Fruit fly (Drosophila melanogaster) whole organism, prepupa: Measurements from ENCODE around the gene CG32102.

Source experiments
- Blimp-1 ChIP-seq: fragments of 200-800 bp; sonication (Bioruptor generic); optimal IDR thresholded peaks from 3 replicates; lab custom pipeline; 2017; ENCODE audit warnings: missing biosample characterization, missing genetic modification characterization, mild to moderate bottlenecking, moderate library complexity, missing genetic modification reagents
- CG10631 ChIP-seq: fragments of 200-800 bp; sonication (Bioruptor generic); optimal IDR thresholded peaks from 2 replicates; lab custom pipeline; 2016; ENCODE audit warnings: missing biosample characterization, missing genetic modification characterization
- CG10669 ChIP-seq: fragments of 200-800 bp; sonication (Bioruptor generic); optimal IDR thresholded peaks from 3 replicates; lab custom pipeline; 2018; ENCODE audit warnings: missing biosample characterization, mild to moderate bottlenecking, missing genetic modification characterization, moderate library complexity
- CG11294 ChIP-seq: fragments of 200-800 bp; sonication (Bioruptor generic); IDR thresholded peaks from 2 replicates; pipeline ENCODE4 v1.3.6; 2022; ENCODE audit warnings: missing biosample characterization, missing genetic modification characterization
- CG11762 ChIP-seq: fragments of 200-800 bp; sonication (Bioruptor generic); optimal IDR thresholded peaks from 3 replicates; lab custom pipeline; 2016; ENCODE audit warnings: missing biosample characterization, missing genetic modification characterization; ENCODE audit not compliant: insufficient read depth
- CG11902 ChIP-seq: fragments of 200-800 bp; sonication (Bioruptor generic); optimal IDR thresholded peaks from 3 replicates; lab custom pipeline; 2016; ENCODE audit warnings: missing biosample characterization, missing genetic modification characterization
- CG15336 ChIP-seq: fragments of 200-800 bp; sonication (Bioruptor generic); IDR thresholded peaks from 2 replicates; pipeline ENCODE4 v1.3.6; 2022; ENCODE audit warnings: missing biosample characterization, missing genetic modification characterization
- CG1621 ChIP-seq: fragments of 200-800 bp; sonication (Bioruptor generic); optimal IDR thresholded peaks from 3 replicates; lab custom pipeline; 2018; ENCODE audit warnings: missing biosample characterization, mild to moderate bottlenecking, missing genetic modification characterization
- CG16779 ChIP-seq: fragments of 200-800 bp; sonication (Bioruptor generic); optimal IDR thresholded peaks from 3 replicates; lab custom pipeline; 2017; ENCODE audit warnings: missing biosample characterization, mild to moderate bottlenecking, missing genetic modification characterization
- CG3032 ChIP-seq: fragments of 200-800 bp; optimal IDR thresholded peaks from 2 replicates; lab custom pipeline; 2019; ENCODE audit warnings: missing biosample characterization, mild to moderate bottlenecking, missing genetic modification characterization, moderate library complexity
- CG31627 ChIP-seq: fragments of 200-800 bp; sonication (Bioruptor generic); optimal IDR thresholded peaks from 3 replicates; lab custom pipeline; 2016; ENCODE audit warnings: missing biosample characterization, missing genetic modification characterization
- CG32006 ChIP-seq: fragments of 200-800 bp; sonication (Bioruptor generic); optimal IDR thresholded peaks from 3 replicates; lab custom pipeline; 2017; ENCODE audit warnings: missing biosample characterization, mild to moderate bottlenecking, missing genetic modification characterization
- CG34406 ChIP-seq: fragments of 200-800 bp; sonication (Bioruptor generic); optimal IDR thresholded peaks from 3 replicates; lab custom pipeline; 2016; ENCODE audit warnings: missing biosample characterization, missing genetic modification characterization
- CG3919 ChIP-seq: fragments of 200-800 bp; sonication (Bioruptor generic); optimal IDR thresholded peaks from 3 replicates; lab custom pipeline; 2016; ENCODE audit warnings: missing biosample characterization, missing genetic modification characterization
- CG4318 ChIP-seq: fragments of 200-800 bp; sonication (Bioruptor generic); optimal IDR thresholded peaks from 3 replicates; lab custom pipeline; 2017; ENCODE audit warnings: missing biosample characterization, mild to moderate bottlenecking, missing genetic modification characterization
- CG6163 ChIP-seq: fragments of 200-800 bp; sonication (Bioruptor generic); IDR thresholded peaks from 3 replicates; pipeline ENCODE4 v1.3.6; 2022; ENCODE audit warnings: missing biosample characterization, missing genetic modification characterization
- CG6276 ChIP-seq: fragments of 200-800 bp; sonication (Bioruptor generic); optimal IDR thresholded peaks from 2 replicates; lab custom pipeline; 2017; ENCODE audit warnings: missing biosample characterization, mild to moderate bottlenecking, missing genetic modification characterization
- CG6792 ChIP-seq: fragments of 200-800 bp; sonication (Bioruptor generic); optimal IDR thresholded peaks from 3 replicates; lab custom pipeline; 2016; ENCODE audit warnings: missing biosample characterization, missing genetic modification characterization
- CG6808 ChIP-seq: fragments of 200-800 bp; sonication (Bioruptor generic); optimal IDR thresholded peaks from 3 replicates; lab custom pipeline; 2017; ENCODE audit warnings: missing biosample characterization, missing genetic modification characterization, mild to moderate bottlenecking, moderate library complexity, missing genetic modification reagents
- CG6854 ChIP-seq: fragments of 200-800 bp; sonication (Bioruptor generic); optimal IDR thresholded peaks from 2 replicates; lab custom pipeline; 2017; ENCODE audit warnings: missing biosample characterization, mild to moderate bottlenecking, missing genetic modification characterization
- CG7368 ChIP-seq: fragments of 200-800 bp; sonication (Bioruptor generic); optimal IDR thresholded peaks from 3 replicates; lab custom pipeline; 2016; ENCODE audit warnings: missing biosample characterization, missing genetic modification characterization
- CG8119 ChIP-seq: fragments of 200-800 bp; sonication (Bioruptor generic); IDR thresholded peaks from 3 replicates; pipeline ENCODE4 v1.3.6; 2022; ENCODE audit warnings: missing biosample characterization, missing genetic modification characterization
- CG8632 ChIP-seq: fragments of 200-800 bp; sonication (Bioruptor generic); optimal IDR thresholded peaks from 3 replicates; lab custom pipeline; 2016; ENCODE audit warnings: missing biosample characterization, missing genetic modification characterization
- CG9139 ChIP-seq: fragments of 200-800 bp; sonication (Bioruptor generic); optimal IDR thresholded peaks from 3 replicates; lab custom pipeline; 2017; ENCODE audit warnings: missing biosample characterization, mild to moderate bottlenecking, missing genetic modification characterization
- Eip75B ChIP-seq: fragments of 200-800 bp; sonication (Bioruptor generic); optimal IDR thresholded peaks from 3 replicates; lab custom pipeline; 2016; ENCODE audit warnings: missing biosample characterization, missing genetic modification characterization
- Eip78C ChIP-seq: fragments of 200-800 bp; sonication (Bioruptor generic); peaks from one replicate; lab custom pipeline; 2016; ENCODE audit warnings: missing biosample characterization, missing genetic modification characterization
- Eip93F ChIP-seq: fragments of 200-800 bp; sonication (Bioruptor generic); optimal IDR thresholded peaks from 2 replicates; lab custom pipeline; 2016; ENCODE audit warnings: missing biosample characterization, mild to moderate bottlenecking, missing genetic modification characterization
- Ets21C ChIP-seq: fragments of 200-800 bp; sonication (Bioruptor generic); optimal IDR thresholded peaks from 3 replicates; lab custom pipeline; 2016; ENCODE audit warnings: missing biosample characterization, missing genetic modification characterization
- Gug ChIP-seq: fragments of 200-800 bp; sonication (Bioruptor generic); IDR thresholded peaks from 2 replicates; pipeline ENCODE4 v1.3.6; 2022; ENCODE audit warnings: missing biosample characterization, missing genetic modification characterization
- Hr39 ChIP-seq: fragments of 200-800 bp; sonication (Bioruptor generic); optimal IDR thresholded peaks from 2 replicates; lab custom pipeline; 2016; ENCODE audit warnings: missing biosample characterization, missing genetic modification characterization
- Hr4 ChIP-seq: fragments of 200-800 bp; sonication (Bioruptor generic); optimal IDR thresholded peaks from 3 replicates; lab custom pipeline; 2016; ENCODE audit warnings: missing biosample characterization, missing genetic modification characterization
- Lpt ChIP-seq: fragments of 200-800 bp; sonication (Bioruptor generic); optimal IDR thresholded peaks from 3 replicates; lab custom pipeline; 2016; ENCODE audit warnings: missing biosample characterization, missing genetic modification characterization
- Met ChIP-seq: fragments of 200-800 bp; sonication (Bioruptor generic); optimal IDR thresholded peaks from 3 replicates; lab custom pipeline; 2016; ENCODE audit warnings: missing biosample characterization, missing genetic modification characterization
- OdsH ChIP-seq: fragments of 200-800 bp; sonication (Bioruptor generic); optimal IDR thresholded peaks from 3 replicates; lab custom pipeline; 2016; ENCODE audit warnings: missing biosample characterization, missing genetic modification characterization
- Smox ChIP-seq: fragments of 200-800 bp; sonication (Bioruptor generic); optimal IDR thresholded peaks from 3 replicates; lab custom pipeline; 2016; ENCODE audit warnings: missing biosample characterization, missing genetic modification characterization
- Sox102F ChIP-seq: fragments of 200-800 bp; sonication (Bioruptor generic); optimal IDR thresholded peaks from 2 replicates; lab custom pipeline; 2016; ENCODE audit warnings: missing biosample characterization, mild to moderate bottlenecking, missing genetic modification characterization
- Sox14 ChIP-seq: fragments of 200-800 bp; sonication (Bioruptor generic); optimal IDR thresholded peaks from 3 replicates; lab custom pipeline; 2016; ENCODE audit warnings: missing biosample characterization, missing genetic modification characterization
- achi ChIP-seq: fragments of 200-800 bp; sonication (Bioruptor generic); optimal IDR thresholded peaks from 3 replicates; lab custom pipeline; 2016; ENCODE audit warnings: missing biosample characterization, missing genetic modification characterization
- acj6 ChIP-seq: fragments of 200-800 bp; sonication (Bioruptor generic); optimal IDR thresholded peaks from 3 replicates; lab custom pipeline; 2016; ENCODE audit warnings: missing biosample characterization, missing genetic modification characterization
- cyc ChIP-seq: fragments of 200-800 bp; sonication (Bioruptor generic); optimal IDR thresholded peaks from 3 replicates; lab custom pipeline; 2016; ENCODE audit warnings: missing biosample characterization, missing genetic modification characterization
- dsx ChIP-seq: fragments of 200-800 bp; optimal IDR thresholded peaks from 3 replicates; lab custom pipeline; 2019; ENCODE audit warnings: missing biosample characterization, mild to moderate bottlenecking, missing genetic modification characterization, moderate library complexity; ENCODE audit not compliant: poor library complexity, severe bottlenecking
- eg ChIP-seq: fragments of 200-800 bp; sonication (Bioruptor generic); IDR thresholded peaks from 3 replicates; pipeline ENCODE4 v1.3.6; 2022; ENCODE audit warnings: missing biosample characterization, missing genetic modification characterization
- esn ChIP-seq: fragments of 200-800 bp; sonication (Bioruptor generic); optimal IDR thresholded peaks from 2 replicates; lab custom pipeline; 2016; ENCODE audit warnings: missing biosample characterization, mild to moderate bottlenecking, missing genetic modification characterization, moderate library complexity
- fkh ChIP-seq: fragments of 200-800 bp; sonication (Bioruptor generic); optimal IDR thresholded peaks from 3 replicates; lab custom pipeline; 2017; ENCODE audit warnings: missing biosample characterization, mild to moderate bottlenecking, missing genetic modification characterization, moderate library complexity
- lz ChIP-seq: fragments of 200-800 bp; sonication (Bioruptor generic); optimal IDR thresholded peaks from 3 replicates; lab custom pipeline; 2016; ENCODE audit warnings: missing biosample characterization, missing genetic modification characterization
- net ChIP-seq: fragments of 200-800 bp; sonication (Bioruptor generic); optimal IDR thresholded peaks from 3 replicates; lab custom pipeline; 2016; ENCODE audit warnings: missing biosample characterization, missing genetic modification characterization
- pdm3 ChIP-seq: fragments of 200-800 bp; sonication (Bioruptor generic); optimal IDR thresholded peaks from 3 replicates; lab custom pipeline; 2016; ENCODE audit warnings: missing biosample characterization, missing genetic modification characterization
- salr ChIP-seq, 2 experiments: fragments of 200-800 bp; sonication (Bioruptor generic); optimal IDR thresholded peaks; 3 replicates each; lab custom pipeline; 2016 to 2018; ENCODE audit warnings: missing biosample characterization in 2 of 2, missing genetic modification characterization in 2 of 2, mild to moderate bottlenecking in 1 of 2
- spab ChIP-seq: fragments of 200-800 bp; sonication (Bioruptor generic); optimal IDR thresholded peaks from 2 replicates; lab custom pipeline; 2017; ENCODE audit warnings: missing biosample characterization, mild to moderate bottlenecking, missing genetic modification characterization, missing genetic modification reagents
- ss ChIP-seq, 2 experiments: fragments of 200-800 bp; sonication (Bioruptor generic); optimal IDR thresholded peaks; 2 replicates in 1 of 2; 3 replicates in 1 of 2; lab custom pipeline; 2017 to 2018; ENCODE audit warnings: mild to moderate bottlenecking in 2 of 2, missing biosample characterization in 2 of 2, missing genetic modification characterization in 2 of 2, moderate library complexity in 1 of 2
- svp ChIP-seq: fragments of 200-800 bp; sonication (Bioruptor generic); peaks from one replicate; lab custom pipeline; 2016; ENCODE audit warnings: missing biosample characterization, missing genetic modification characterization
- topi ChIP-seq: fragments of 200-800 bp; sonication (Bioruptor generic); optimal IDR thresholded peaks from 3 replicates; lab custom pipeline; 2016; ENCODE audit warnings: missing biosample characterization, missing genetic modification characterization
- vri ChIP-seq: fragments of 200-800 bp; sonication (Bioruptor generic); optimal IDR thresholded peaks from 3 replicates; lab custom pipeline; 2016; ENCODE audit warnings: missing biosample characterization, mild to moderate bottlenecking, missing genetic modification characterization

Gene CG32102

dm6 chr3L:12501249-12501648, 31.7 kb upstream of the CG32102 start, which contains the start of the genes CG10638 and CG10681:
Gene CG10638 (minus strand): TSS chr3L:12501311.
Gene CG10681 (plus strand): TSS chr3L:12501513.
- TF ChIP-seq Hr4 (GFP tag; lab: Kevin White, UChicago): peak; percentile 56
- TF ChIP-seq CG3919 (GFP tag; lab: Kevin White, UChicago): peak; percentile 38
- TF ChIP-seq CG1621 (tag; lab: Kevin White, UChicago): peak; percentile 44
- TF ChIP-seq lz (GFP tag; lab: Kevin White, UChicago): peak; percentile 49
- TF ChIP-seq net (GFP tag; lab: Kevin White, UChicago): no peak
- TF ChIP-seq CG31627 (GFP tag; lab: Kevin White, UChicago): peak; percentile 40
- TF ChIP-seq CG15336 (GFP tag; lab: Robert Waterston, UW): no peak
- no peak for TF ChIP-seq CG16779 (tag; lab: Kevin White, UChicago)
- TF ChIP-seq achi (GFP tag; lab: Kevin White, UChicago): peak; percentile 41
- peak; percentile 88 for TF ChIP-seq Eip78C (GFP tag; lab: Kevin White, UChicago)
- no peak for TF ChIP-seq CG11294 (GFP tag; lab: Robert Waterston, UW)
- TF ChIP-seq CG11902 (GFP tag; lab: Kevin White, UChicago): no peak
- TF ChIP-seq Gug (GFP tag; lab: Robert Waterston, UW): no peak
- no peak for TF ChIP-seq Sox102F (GFP tag; lab: Kevin White, UChicago)
- no peak for TF ChIP-seq ss (GFP tag; optimal IDR thresholded peaks at IDR 0.05; lab: Kevin White, UChicago)
- TF ChIP-seq CG8119: no peak
- TF ChIP-seq cyc (GFP tag; lab: Kevin White, UChicago): peak; percentile 43
- TF ChIP-seq CG34406 (GFP tag; lab: Kevin White, UChicago): peak; percentile 34
- TF ChIP-seq spab (GFP tag; lab: Kevin White, UChicago): no peak
- TF ChIP-seq Hr39 (GFP tag; lab: Kevin White, UChicago): no peak
- TF ChIP-seq esn (GFP tag; lab: Kevin White, UChicago): peak; percentile 74
- no peak for TF ChIP-seq Met
- TF ChIP-seq CG6276: no peak
- TF ChIP-seq topi (GFP tag; lab: Kevin White, UChicago): peak; percentile 59
- peak; percentile 4 for TF ChIP-seq CG6808 (GFP tag; lab: Kevin White, UChicago)
- TF ChIP-seq dsx (GFP tag; lab: Kevin White, UChicago): peak; percentile 13
- no peak for TF ChIP-seq Smox (GFP tag; lab: Kevin White, UChicago)
- no peak for TF ChIP-seq CG32006 (GFP tag; lab: Kevin White, UChicago)
- TF ChIP-seq fkh (GFP tag; lab: Kevin White, UChicago): peak; percentile 65
- TF ChIP-seq Blimp-1 (GFP tag; lab: Kevin White, UChicago): peak; percentile 8
- no peak for TF ChIP-seq salr (GFP tag; optimal IDR thresholded peaks at IDR 0.05; lab: Kevin White, UChicago)
- no peak for TF ChIP-seq Lpt (GFP tag; lab: Kevin White, UChicago)
- TF ChIP-seq CG6163 (GFP tag; lab: Robert Waterston, UW): no peak
- peak; percentile 59 for TF ChIP-seq vri (GFP tag; lab: Kevin White, UChicago)
- peak; percentile 36 for TF ChIP-seq Eip93F (GFP tag; lab: Kevin White, UChicago)
- no peak for TF ChIP-seq eg (GFP tag; lab: Robert Waterston, UW)
- TF ChIP-seq Eip75B (GFP tag; lab: Kevin White, UChicago): peak; percentile 68
- TF ChIP-seq OdsH (GFP tag; lab: Kevin White, UChicago): peak; percentile 23
- no peak for TF ChIP-seq CG11762 (GFP tag; lab: Kevin White, UChicago)
- no peak for TF ChIP-seq CG7368 (GFP tag; lab: Kevin White, UChicago)
- peak; percentile 45 for TF ChIP-seq CG10631
- TF ChIP-seq CG9139 (GFP tag; lab: Kevin White, UChicago): no peak
- TF ChIP-seq Sox14 (GFP tag; lab: Kevin White, UChicago): peak; percentile 81
- peak; percentile 33 for TF ChIP-seq CG6854
- no peak for TF ChIP-seq CG4318
- TF ChIP-seq acj6 (GFP tag; lab: Kevin White, UChicago): peak; percentile 52
- peak; percentile 4 for TF ChIP-seq CG8632 (GFP tag; lab: Kevin White, UChicago)
- TF ChIP-seq CG3032 (tag; lab: Kevin White, UChicago): peak; percentile 35
- no peak for TF ChIP-seq pdm3 (GFP tag; lab: Kevin White, UChicago)
- no peak for TF ChIP-seq Ets21C (GFP tag; lab: Kevin White, UChicago)
- no peak for TF ChIP-seq CG10669 (GFP tag; lab: Kevin White, UChicago)
- no peak for TF ChIP-seq svp (GFP tag; lab: Kevin White, UChicago)
- TF ChIP-seq CG6792 (GFP tag; lab: Kevin White, UChicago): peak; percentile 1
